Worm (Caenorhabditis elegans): ENCODE data around the gene pqn-74.

pqn-74 gene

DNA sequence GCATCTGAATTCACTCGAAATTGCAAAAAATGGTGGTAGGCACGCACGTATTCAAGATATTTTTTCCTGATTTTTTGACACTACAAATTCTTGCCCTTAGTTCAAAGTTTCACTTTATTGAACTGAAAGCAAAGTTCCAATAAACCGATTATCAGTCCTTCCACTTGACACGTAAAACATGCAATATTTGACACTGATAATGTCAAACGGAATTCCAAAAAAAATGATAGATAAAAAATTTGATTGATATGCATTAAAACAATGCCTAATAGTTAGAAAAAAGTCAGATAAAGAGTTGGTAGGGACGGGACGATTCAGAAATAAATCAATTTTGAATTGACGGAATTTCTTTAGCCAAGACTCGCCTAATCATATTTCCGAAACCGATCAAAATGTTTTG is 4.1 kb downstream of the pqn-74 start:
- TF ChIP-seq nhr-12 (tag; optimal IDR thresholded peaks at IDR 0.05) = no peak
- TF ChIP-seq bed-3 (GFP tag; optimal IDR thresholded peaks at IDR 0.05) = no peak
- TF ChIP-seq blmp-1 (tag; optimal IDR thresholded peaks at IDR 0.05) = no peak
- no peak for TF ChIP-seq mep-1 (tag; optimal IDR thresholded peaks at IDR 0.05)
- TF ChIP-seq unc-62 (GFP tag; optimal IDR thresholded peaks at IDR 0.05) = no peak
- TF ChIP-seq mab-5 (tag; optimal IDR thresholded peaks at IDR 0.05) = no peak
- no peak for TF ChIP-seq elt-3 (tag; optimal IDR thresholded peaks at IDR 0.05)
- no peak for TF ChIP-seq nhr-237 (tag; optimal IDR thresholded peaks at IDR 0.05)
- TF ChIP-seq flh-1 (GFP tag; optimal IDR thresholded peaks at IDR 0.05) = no peak
- TF ChIP-seq snpc-4 (tag; optimal IDR thresholded peaks at IDR 0.05) = no peak
- no peak for TF ChIP-seq lin-13 (tag; optimal IDR thresholded peaks at IDR 0.05)
- no peak for TF ChIP-seq ham-2 (GFP tag; optimal IDR thresholded peaks at IDR 0.05)
- TF ChIP-seq unc-120 (tag; optimal IDR thresholded peaks at IDR 0.05; ENCODE audit: poor library complexity, severe bottlenecking) = no peak
- TF ChIP-seq drap-1 (GFP tag; optimal IDR thresholded peaks at IDR 0.05) = no peak
- TF ChIP-seq mls-2 (tag; optimal IDR thresholded peaks at IDR 0.05) = no peak
- no peak for TF ChIP-seq lin-32 (GFP tag; optimal IDR thresholded peaks at IDR 0.05)
- TF ChIP-seq nhr-28 (tag; optimal IDR thresholded peaks at IDR 0.05) = no peak
- no peak for TF ChIP-seq nhr-2 (tag; optimal IDR thresholded peaks at IDR 0.05)
- TF ChIP-seq lsy-2 (tag; optimal IDR thresholded peaks at IDR 0.05) = no peak
- no peak for TF ChIP-seq ztf-11 (tag; optimal IDR thresholded peaks at IDR 0.05)

DNA sequence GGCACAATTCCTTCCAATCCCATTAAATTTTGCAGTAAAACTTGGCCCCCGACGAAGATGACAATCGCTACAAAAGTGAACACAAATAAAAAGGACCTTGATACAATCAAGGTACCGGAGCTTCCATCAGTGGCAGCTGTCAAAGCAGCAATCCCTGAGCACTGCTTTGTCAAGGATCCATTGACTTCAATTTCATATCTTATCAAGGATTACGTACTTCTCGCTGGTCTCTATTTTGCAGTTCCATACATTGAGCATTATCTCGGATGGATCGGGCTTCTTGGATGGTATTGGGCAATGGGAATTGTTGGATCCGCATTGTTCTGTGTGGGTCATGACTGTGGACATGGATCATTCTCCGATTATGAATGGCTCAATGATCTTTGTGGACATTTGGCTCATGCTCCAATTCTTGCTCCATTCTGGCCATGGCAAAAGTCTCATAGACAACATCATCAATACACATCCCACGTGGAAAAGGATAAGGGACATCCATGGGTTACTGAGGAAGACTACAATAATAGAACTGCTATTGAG is 7.3 kb downstream of the pqn-74 start, which contains the start of gene fat-2:
fat-2 (plus strand) TSS at position 51 of the 537 bp plus-strand sequence.
- no peak for TF ChIP-seq ceh-83 (GFP tag; optimal IDR thresholded peaks at IDR 0.05)
- TF ChIP-seq pha-4 (tag; optimal IDR thresholded peaks at IDR 0.05) = no peak
- TF ChIP-seq mep-1 (tag; optimal IDR thresholded peaks at IDR 0.05) = no peak
- no peak for TF ChIP-seq mls-2 (tag; optimal IDR thresholded peaks at IDR 0.05)
- TF ChIP-seq lin-13 (tag; optimal IDR thresholded peaks at IDR 0.05) = no peak
- TF ChIP-seq drap-1 (GFP tag; optimal IDR thresholded peaks at IDR 0.05) = no peak

DNA sequence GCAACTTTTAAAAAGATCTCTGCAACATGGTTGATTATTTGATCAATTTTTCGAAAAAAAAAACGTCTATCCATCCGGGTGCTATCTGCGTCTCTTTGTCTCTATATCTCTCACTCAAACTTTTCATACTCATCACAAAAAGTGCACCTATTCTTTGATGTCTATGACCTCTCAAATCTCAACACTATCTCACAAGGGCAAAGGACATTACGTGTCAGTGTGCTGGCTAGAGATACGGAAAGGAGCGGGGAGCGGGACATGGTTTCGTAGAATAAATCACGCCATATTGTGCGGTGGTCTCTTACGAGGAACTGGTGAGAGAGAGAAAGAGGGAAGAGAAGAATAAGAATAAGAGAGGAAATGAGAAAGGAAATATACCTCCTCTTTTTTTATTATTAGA is 8.8 kb downstream of the pqn-74 start:
- TF ChIP-seq nhr-237 (tag; optimal IDR thresholded peaks at IDR 0.05) = no peak
- no peak for TF ChIP-seq lin-32 (GFP tag; optimal IDR thresholded peaks at IDR 0.05)
- TF ChIP-seq ceh-43 (GFP tag; optimal IDR thresholded peaks at IDR 0.05) = no peak
- no peak for TF ChIP-seq hlh-1 (tag; optimal IDR thresholded peaks at IDR 0.05)
- no peak for TF ChIP-seq bed-3 (GFP tag; optimal IDR thresholded peaks at IDR 0.05)
- no peak for TF ChIP-seq nhr-76 (tag; optimal IDR thresholded peaks at IDR 0.05)
- TF ChIP-seq M03D4.4 (tag; optimal IDR thresholded peaks at IDR 0.05) = no peak
- TF ChIP-seq mab-5 (tag; optimal IDR thresholded peaks at IDR 0.05) = no peak
- no peak for TF ChIP-seq sptf-1 (tag; optimal IDR thresholded peaks at IDR 0.05)
- no peak for TF ChIP-seq unc-120 (tag; optimal IDR thresholded peaks at IDR 0.05; ENCODE audit: poor library complexity, severe bottlenecking)
- no peak for TF ChIP-seq sem-2 (GFP tag; optimal IDR thresholded peaks at IDR 0.05)
- no peak for TF ChIP-seq ceh-83 (GFP tag; optimal IDR thresholded peaks at IDR 0.05)
- no peak for TF ChIP-seq nhr-28 (tag; optimal IDR thresholded peaks at IDR 0.05)
- TF ChIP-seq flh-1 (GFP tag; optimal IDR thresholded peaks at IDR 0.05) = no peak
- no peak for TF ChIP-seq ces-1 (GFP tag; optimal IDR thresholded peaks at IDR 0.05)
- TF ChIP-seq nhr-2 (tag; optimal IDR thresholded peaks at IDR 0.05) = no peak
- no peak for TF ChIP-seq mep-1 (tag; optimal IDR thresholded peaks at IDR 0.05)
- no peak for TF ChIP-seq pha-4 (tag; optimal IDR thresholded peaks at IDR 0.05)
- TF ChIP-seq mls-2 (tag; optimal IDR thresholded peaks at IDR 0.05) = no peak

DNA sequence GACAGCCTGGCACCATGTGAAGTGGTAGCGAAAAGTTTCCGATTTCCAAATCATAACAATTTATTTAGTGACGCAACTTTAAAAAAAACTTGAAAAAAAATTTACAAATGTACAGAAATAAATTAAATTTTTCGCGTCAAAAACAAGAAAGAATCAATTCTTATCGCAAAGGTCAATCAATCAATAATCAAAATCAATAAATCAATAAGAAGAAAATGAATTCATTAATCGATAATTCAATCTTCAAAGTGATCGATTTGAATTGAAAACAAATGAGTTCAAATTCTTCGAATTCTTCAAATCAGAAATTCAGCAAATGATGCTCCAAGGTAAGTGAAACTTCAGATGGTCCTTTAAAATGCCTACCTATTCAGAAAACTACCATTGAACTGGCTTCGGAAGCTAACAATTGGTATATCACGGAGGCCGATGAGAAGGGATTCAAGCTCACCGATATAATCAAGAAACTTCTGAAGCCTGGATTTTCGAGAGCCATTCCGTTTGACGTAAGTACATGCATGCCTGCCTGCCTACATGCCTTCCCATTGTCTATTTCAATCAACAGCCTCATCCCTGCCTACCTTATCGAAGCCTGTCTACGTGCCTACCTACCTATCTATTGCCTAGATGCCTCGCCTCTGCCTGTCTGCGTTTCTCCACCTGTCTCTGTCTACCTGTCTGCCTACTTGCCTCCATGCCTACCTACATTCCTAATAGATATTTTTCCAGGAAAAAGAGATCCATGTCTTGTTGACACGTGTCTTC is 11.1 kb downstream of the pqn-74 start:
- no peak for TF ChIP-seq lsy-2 (tag; optimal IDR thresholded peaks at IDR 0.05)
- no peak for TF ChIP-seq ceh-43 (GFP tag; optimal IDR thresholded peaks at IDR 0.05)
- TF ChIP-seq drap-1 (GFP tag; optimal IDR thresholded peaks at IDR 0.05) = no peak
- no peak for TF ChIP-seq ceh-39 (tag; optimal IDR thresholded peaks at IDR 0.05)
- TF ChIP-seq pha-4 (tag; optimal IDR thresholded peaks at IDR 0.05) = no peak
- no peak for TF ChIP-seq nhr-28 (tag; optimal IDR thresholded peaks at IDR 0.05)

DNA sequence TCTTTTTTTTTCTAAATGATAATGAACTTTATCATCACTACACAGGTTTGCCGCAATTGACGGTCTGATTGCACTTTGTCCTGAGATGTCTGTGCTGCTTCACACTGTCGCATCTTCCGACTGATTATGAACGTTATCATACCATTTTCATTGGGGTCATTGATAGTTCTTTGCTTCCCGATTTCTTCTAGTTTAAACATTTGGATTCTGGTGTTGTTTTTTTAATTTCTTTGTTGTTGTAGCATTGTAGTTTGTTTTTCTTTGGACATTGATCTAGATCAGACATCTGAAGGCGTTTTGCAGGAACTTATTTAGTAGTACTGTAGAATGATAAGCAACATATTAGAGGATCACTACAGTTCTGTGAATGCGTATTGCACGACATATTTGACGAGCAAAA is 12.4 kb downstream of the pqn-74 start:
- TF ChIP-seq lsy-2 (tag; optimal IDR thresholded peaks at IDR 0.05) = no peak
- TF ChIP-seq mls-2 (tag; optimal IDR thresholded peaks at IDR 0.05) = no peak
- TF ChIP-seq elt-3 (tag; optimal IDR thresholded peaks at IDR 0.05) = no peak
- TF ChIP-seq ceh-83 (GFP tag; optimal IDR thresholded peaks at IDR 0.05) = no peak
- TF ChIP-seq ham-2 (GFP tag; optimal IDR thresholded peaks at IDR 0.05) = no peak
- no peak for TF ChIP-seq snpc-4 (tag; optimal IDR thresholded peaks at IDR 0.05)
- no peak for TF ChIP-seq unc-62 (GFP tag; optimal IDR thresholded peaks at IDR 0.05)
- no peak for TF ChIP-seq nhr-76 (tag; optimal IDR thresholded peaks at IDR 0.05)
- no peak for TF ChIP-seq ces-1 (GFP tag; optimal IDR thresholded peaks at IDR 0.05)
- no peak for TF ChIP-seq nhr-12 (tag; optimal IDR thresholded peaks at IDR 0.05)
- TF ChIP-seq nhr-237 (tag; optimal IDR thresholded peaks at IDR 0.05) = no peak
- no peak for TF ChIP-seq bed-3 (GFP tag; optimal IDR thresholded peaks at IDR 0.05)

Measured in whole organism, mixed stage, embryonic.